Worm (Caenorhabditis elegans): ENCODE data around the gene M176.9.

DNA sequence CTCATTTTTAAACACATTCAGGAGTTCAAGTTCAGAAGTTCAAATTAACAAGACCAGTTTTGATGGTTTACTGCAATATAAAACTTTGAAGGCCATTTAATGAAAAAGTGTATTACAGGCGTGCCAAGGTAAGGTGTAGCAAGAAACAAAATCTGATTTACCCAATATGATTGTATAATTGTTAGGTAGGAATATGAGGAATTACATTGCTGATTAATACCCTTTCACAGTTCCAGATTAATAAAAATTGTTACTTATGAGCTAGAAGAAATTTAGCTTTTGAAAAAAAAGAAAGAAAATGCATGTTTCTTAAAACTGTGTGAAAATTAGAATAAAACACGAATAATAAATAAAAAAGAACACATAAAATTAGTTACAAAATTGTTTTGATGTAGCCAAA is 22.2 kb upstream of the M176.9 start, which contains the start of gene kin-15:
- TF ChIP-seq lin-15B (tag; optimal IDR thresholded peaks at IDR 0.05) (no peak), pqm-1 (tag; optimal IDR thresholded peaks at IDR 0.05) (no peak)

All from whole organism, L1 larva.